Worm (Caenorhabditis elegans): ENCODE measurements around the gene C49C3.10.

The C49C3.10 gene

DNA sequence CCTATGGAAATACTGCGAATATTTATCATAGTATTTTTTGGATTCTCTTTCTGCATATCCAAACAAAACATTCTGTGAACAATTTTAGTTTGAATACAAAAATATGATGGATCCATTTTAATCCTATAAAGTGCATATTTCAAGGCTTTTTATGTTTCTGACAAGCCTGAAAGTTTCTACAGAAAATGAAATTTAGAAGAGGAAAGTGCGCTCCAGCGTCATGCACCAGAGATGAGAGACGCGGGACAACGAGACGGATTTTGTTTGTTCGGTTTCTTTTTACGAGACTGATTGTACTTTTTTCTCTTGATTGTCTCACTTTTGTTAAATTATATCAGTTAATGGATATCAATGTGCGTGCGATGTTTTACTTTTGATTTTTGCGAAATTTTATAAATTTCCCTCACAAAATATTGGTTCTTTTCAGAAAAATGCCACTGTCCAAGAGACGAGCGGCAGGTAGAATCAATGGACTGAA is 7.6 kb downstream of the C49C3.10 start, which contains the start of gene C49C3.6:
C49C3.6 (plus strand) TSS at position 428 of the 478 bp plus-strand sequence.
- TF ChIP-seq ces-1 (GFP tag; optimal IDR thresholded peaks at IDR 0.05) (no peak), ets-5 (GFP tag; IDR thresholded peaks at IDR 0.05) (no peak), swsn-7 (tag; optimal IDR thresholded peaks at IDR 0.05) (no peak), aly-2 (tag; optimal IDR thresholded peaks at IDR 0.05) (no peak), nhr-77 (tag; optimal IDR thresholded peaks at IDR 0.05) (no peak), fkh-10 (GFP tag; optimal IDR thresholded peaks at IDR 0.05) (no peak), dsc-1 (tag; optimal IDR thresholded peaks at IDR 0.05) (no peak), egl-13 (tag; optimal IDR thresholded peaks at IDR 0.05) (no peak), fos-1 (tag; optimal IDR thresholded peaks at IDR 0.05) (no peak), skn-1 (tag; optimal IDR thresholded peaks at IDR 0.05) (no peak), elt-3 (tag; optimal IDR thresholded peaks at IDR 0.05) (no peak), C04F5.9 (tag; optimal IDR thresholded peaks at IDR 0.05) (no peak), nhr-90 (tag; optimal IDR thresholded peaks at IDR 0.05; ENCODE audit: poor library complexity) (no peak), nhr-71 (tag; optimal IDR thresholded peaks at IDR 0.05) (peak; percentile 28), ceh-90 (tag; optimal IDR thresholded peaks at IDR 0.05) (no peak), aha-1 (tag; optimal IDR thresholded peaks at IDR 0.05) (no peak), nhr-28 (tag; optimal IDR thresholded peaks at IDR 0.05) (no peak), nhr-237 (tag; optimal IDR thresholded peaks at IDR 0.05) (no peak), sptf-1 (tag; optimal IDR thresholded peaks at IDR 0.05) (no peak), ama-1 (optimal IDR thresholded peaks at IDR 0.05) (no peak), F16B12.6 (tag; optimal IDR thresholded peaks at IDR 0.05) (no peak), efl-3 (GFP tag; optimal IDR thresholded peaks at IDR 0.05) (no peak), blmp-1 (tag; optimal IDR thresholded peaks at IDR 0.05) (peak; percentile 65), pqm-1 (tag; optimal IDR thresholded peaks at IDR 0.05) (no peak), ceh-8 (GFP tag; optimal IDR thresholded peaks at IDR 0.05) (no peak), hlh-17 (GFP tag; optimal IDR thresholded peaks at IDR 0.05; ENCODE audit: borderline replicate concordance) (no peak), snu-23 (GFP tag; optimal IDR thresholded peaks at IDR 0.05) (peak; percentile 24), fkh-8 (tag; optimal IDR thresholded peaks at IDR 0.05) (no peak), ztf-4 (tag; optimal IDR thresholded peaks at IDR 0.05) (no peak), ceh-82 (tag; optimal IDR thresholded peaks at IDR 0.05) (peak in 1 of 3 experiments; percentile 10), nhr-85 (tag) (no peak), C16A3.4 (tag; optimal IDR thresholded peaks at IDR 0.05) (no peak), ceh-88 (GFP tag; IDR thresholded peaks at IDR 0.05) (no peak), nhr-47 (tag; optimal IDR thresholded peaks at IDR 0.05) (peak; percentile 0), zip-4 (GFP tag; optimal IDR thresholded peaks at IDR 0.05) (no peak), nhr-11 (tag; optimal IDR thresholded peaks at IDR 0.05) (no peak), unc-30 (tag; optimal IDR thresholded peaks at IDR 0.05) (no peak), pag-3 (tag; optimal IDR thresholded peaks at IDR 0.05; ENCODE audit: borderline replicate concordance, insufficient read depth) (no peak), mep-1 (tag; optimal IDR thresholded peaks at IDR 0.05) (peak; percentile 37), vab-15 (tag; optimal IDR thresholded peaks at IDR 0.05) (no peak), sup-37 (GFP tag; optimal IDR thresholded peaks at IDR 0.05) (no peak), hpl-2 (GFP tag; optimal IDR thresholded peaks at IDR 0.05) (no peak), xbp-1 (tag; optimal IDR thresholded peaks at IDR 0.05) (no peak), sox-4 (tag; optimal IDR thresholded peaks at IDR 0.05) (no peak), zag-1 (tag; optimal IDR thresholded peaks at IDR 0.05) (no peak), lin-35 (GFP tag; optimal IDR thresholded peaks at IDR 0.05) (peak in 1 of 2 experiments; percentile 27), unc-98 (GFP tag; IDR thresholded peaks at IDR 0.05) (no peak), efl-1 (optimal IDR thresholded peaks at IDR 0.05) (peak; percentile 43 to 45), efl-1 (GFP tag; optimal IDR thresholded peaks at IDR 0.05 in 1 of 2) (peak; percentile 18 to 91), ceh-63 (GFP tag; optimal IDR thresholded peaks at IDR 0.05) (no peak), hlh-4 (tag; optimal IDR thresholded peaks at IDR 0.05) (no peak), snpc-4 (tag; optimal IDR thresholded peaks at IDR 0.05) (no peak), mab-9 (GFP tag; IDR thresholded peaks at IDR 0.05) (no peak), isw-1 (GFP tag; IDR thresholded peaks at IDR 0.05) (no peak), alr-1 (tag; optimal IDR thresholded peaks at IDR 0.05; ENCODE audit: borderline replicate concordance) (no peak)
